Worm (Caenorhabditis elegans): Measurements from ENCODE around the gene F33D4.4.

The F33D4.4 gene

DNA sequence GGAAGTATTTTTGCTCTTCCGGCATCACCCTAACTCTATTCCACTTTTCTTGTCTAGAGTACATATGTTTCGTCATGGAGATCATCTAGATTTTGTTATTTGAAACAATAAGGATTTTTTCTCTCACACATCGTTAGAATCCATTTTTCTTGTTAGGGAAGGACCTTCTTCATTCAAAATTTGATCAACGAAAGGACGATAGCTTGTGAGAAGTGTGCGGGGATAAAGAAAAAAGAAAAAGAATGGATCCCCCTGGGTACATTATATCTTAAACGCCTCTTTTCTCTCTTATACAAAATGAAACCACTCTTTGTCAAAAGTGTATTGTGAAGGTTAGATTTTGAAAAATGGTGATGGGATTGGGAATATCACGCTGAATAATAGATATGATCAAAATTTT lies 45.1 kb downstream of the F33D4.4 start:
- TF ChIP-seq lim-6 (tag; optimal IDR thresholded peaks at IDR 0.05) (no peak), unc-42 (tag; optimal IDR thresholded peaks at IDR 0.05) (peak; percentile 27)

DNA sequence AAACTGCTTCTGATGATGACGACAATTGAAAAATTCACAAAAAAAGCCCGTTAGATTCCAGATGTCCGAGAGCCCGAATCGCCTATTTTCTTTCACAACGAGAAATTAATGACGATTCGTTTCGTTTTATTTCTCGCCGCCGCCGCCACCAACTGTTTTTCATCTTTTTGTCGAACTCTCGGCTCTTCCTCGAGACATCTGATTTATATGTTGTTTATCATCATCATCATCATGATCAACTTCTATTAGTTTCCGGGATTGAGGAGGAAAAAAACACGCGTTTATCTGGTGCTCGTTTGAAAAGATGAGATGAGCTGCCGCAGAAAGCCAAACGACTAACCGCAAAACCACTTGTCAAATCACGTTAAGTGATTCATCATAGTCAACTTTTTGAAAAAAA lies 47.2 kb downstream of the F33D4.4 start:
- TF ChIP-seq ref-2 (tag; optimal IDR thresholded peaks at IDR 0.05) (no peak), ceh-30 (tag; optimal IDR thresholded peaks at IDR 0.05) (no peak), madf-2 (tag; optimal IDR thresholded peaks at IDR 0.05) (no peak), rnt-1 (tag; optimal IDR thresholded peaks at IDR 0.05) (peak; percentile 35)

DNA sequence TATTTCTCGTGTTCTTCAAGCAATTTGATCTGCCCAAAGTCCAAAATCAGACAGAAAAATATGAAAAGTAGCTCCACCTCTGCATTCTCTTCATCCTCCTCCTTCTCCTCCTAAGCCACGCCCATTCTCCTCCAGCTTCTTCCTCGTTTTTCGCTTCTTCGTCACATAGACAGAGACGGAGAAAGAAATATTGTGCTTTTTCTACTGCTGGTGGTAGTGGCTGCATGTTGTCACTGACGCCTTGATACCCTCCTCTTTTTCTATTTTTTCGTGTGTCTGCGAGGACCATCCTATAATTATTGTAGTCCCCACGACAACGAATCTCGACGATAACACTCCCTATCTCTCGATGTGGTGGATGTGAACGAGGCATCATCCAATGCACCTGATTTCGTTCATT lies 48.1 kb downstream of the F33D4.4 start, which contains the start of gene C08G9.1:
TSS of gene C08G9.1 (plus strand) at position 175 of the 400 bp plus-strand sequence.
- TF ChIP-seq ztf-16 (tag; optimal IDR thresholded peaks at IDR 0.05) (no peak), F13H6.1 (tag; optimal IDR thresholded peaks at IDR 0.05) (no peak), ceh-18 (tag; optimal IDR thresholded peaks at IDR 0.05) (peak; percentile 19), C08G9.2 (tag; optimal IDR thresholded peaks at IDR 0.05) (peak; percentile 56), elt-2 (tag; optimal IDR thresholded peaks at IDR 0.05) (no peak)

DNA sequence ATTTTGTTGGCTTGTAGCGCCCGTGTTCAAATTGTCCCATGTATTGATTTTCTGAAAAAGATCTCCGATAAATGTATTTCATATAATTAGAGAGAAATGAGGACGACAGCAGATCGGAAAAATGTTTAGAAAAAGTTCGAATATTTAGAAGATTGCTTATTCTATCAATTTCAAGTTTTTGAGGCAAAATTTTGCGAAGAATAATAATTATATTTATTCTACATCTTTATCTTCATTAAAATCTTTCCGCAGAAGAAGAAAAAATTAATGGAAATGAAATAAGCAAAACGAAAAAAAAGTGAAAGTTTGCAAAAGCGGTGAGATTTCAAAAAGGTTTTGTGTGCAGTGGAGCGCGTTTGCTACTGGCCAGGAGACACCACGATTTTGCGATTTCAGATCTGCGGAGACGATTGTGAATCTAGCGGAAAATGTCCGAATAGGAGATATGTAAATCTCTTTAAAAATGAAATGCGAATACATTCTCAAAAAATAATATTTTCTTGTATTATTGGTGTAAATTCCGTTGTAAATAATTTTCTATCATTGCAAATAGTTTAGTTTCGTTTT lies 52.4 kb downstream of the F33D4.4 start, which contains the start of gene nrde-4:
TSS of gene nrde-4 (minus strand) at position 51 of the 567 bp plus-strand sequence.
- TF ChIP-seq gmeb-2 (tag; optimal IDR thresholded peaks at IDR 0.05) = no peak
- peak; percentile 24 for TF ChIP-seq unc-86 (tag; optimal IDR thresholded peaks at IDR 0.05)
- peak; percentile 52 for TF ChIP-seq nfya-1 (tag; optimal IDR thresholded peaks at IDR 0.05)
- TF ChIP-seq unc-55 (GFP tag; optimal IDR thresholded peaks at IDR 0.05) = no peak
- TF ChIP-seq pqm-1 (tag; optimal IDR thresholded peaks at IDR 0.05) = no peak
- TF ChIP-seq ceh-45 (GFP tag; IDR thresholded peaks at IDR 0.05) = no peak
- no peak for TF ChIP-seq ceh-24 (tag; optimal IDR thresholded peaks at IDR 0.05)
- peak; percentile 58 for TF ChIP-seq ceh-2 (tag; optimal IDR thresholded peaks at IDR 0.05)
- TF ChIP-seq elt-2 (tag; optimal IDR thresholded peaks at IDR 0.05) = peak; percentile 43
- TF ChIP-seq pag-3 (tag; optimal IDR thresholded peaks at IDR 0.05; ENCODE audit: borderline replicate concordance) = peak; percentile 33
- TF ChIP-seq ceh-34 (tag; optimal IDR thresholded peaks at IDR 0.05) = peak; percentile 54
- no peak for TF ChIP-seq ceh-48 (tag; optimal IDR thresholded peaks at IDR 0.05)
- peak; percentile 15 for TF ChIP-seq F13H6.1 (tag; optimal IDR thresholded peaks at IDR 0.05)
- no peak for TF ChIP-seq sox-4 (tag; optimal IDR thresholded peaks at IDR 0.05)
- no peak for TF ChIP-seq lin-11 (tag; optimal IDR thresholded peaks at IDR 0.05)
- no peak for TF ChIP-seq pha-4 (tag; optimal IDR thresholded peaks at IDR 0.05)
- no peak for TF ChIP-seq K02D7.2 (tag; optimal IDR thresholded peaks at IDR 0.05)
- TF ChIP-seq hlh-30 (tag; optimal IDR thresholded peaks at IDR 0.05; ENCODE audit: insufficient read depth) = no peak
- no peak for TF ChIP-seq T23F11.4 (GFP tag; optimal IDR thresholded peaks at IDR 0.05)
- no peak for TF ChIP-seq fkh-10 (GFP tag; optimal IDR thresholded peaks at IDR 0.05)
- TF ChIP-seq sdc-2 (tag; optimal IDR thresholded peaks at IDR 0.05) = no peak
- TF ChIP-seq ceh-9 (tag; optimal IDR thresholded peaks at IDR 0.05) = no peak
- TF ChIP-seq hlh-13 (GFP tag; optimal IDR thresholded peaks at IDR 0.05) = no peak
- TF ChIP-seq ceh-6 (GFP tag; optimal IDR thresholded peaks at IDR 0.05) = no peak
- peak; percentile 19 for TF ChIP-seq ceh-18 (tag; optimal IDR thresholded peaks at IDR 0.05)
- peak; percentile 100 for TF ChIP-seq C08G9.2 (tag; optimal IDR thresholded peaks at IDR 0.05)
- TF ChIP-seq npax-4 (tag; optimal IDR thresholded peaks at IDR 0.05) = no peak
- TF ChIP-seq unc-3 (GFP tag; conservative IDR thresholded peaks at IDR 0.05) = no peak
- TF ChIP-seq unc-3 (tag; optimal IDR thresholded peaks at IDR 0.05) = no peak
- TF ChIP-seq ahr-1 (tag; optimal IDR thresholded peaks at IDR 0.05) = peak; percentile 58
- TF ChIP-seq tbx-2 (tag; optimal IDR thresholded peaks at IDR 0.05) = peak; percentile 89
- TF ChIP-seq hlh-6 (tag; optimal IDR thresholded peaks at IDR 0.05) = no peak
- no peak for TF ChIP-seq ztf-16 (tag; optimal IDR thresholded peaks at IDR 0.05)
- TF ChIP-seq sox-2 (GFP tag; IDR thresholded peaks at IDR 0.05) = no peak
- no peak for TF ChIP-seq pros-1 (tag; optimal IDR thresholded peaks at IDR 0.05)
- TF ChIP-seq ceh-31 (tag; optimal IDR thresholded peaks at IDR 0.05) = peak; percentile 91
- no peak for TF ChIP-seq fkh-6 (tag; optimal IDR thresholded peaks at IDR 0.05)
- no peak for TF ChIP-seq K09A11.1 (tag; optimal IDR thresholded peaks at IDR 0.05; ENCODE audit: insufficient read depth)
- TF ChIP-seq pat-9 (tag; optimal IDR thresholded peaks at IDR 0.05) = no peak
- TF ChIP-seq ttx-3 (tag; optimal IDR thresholded peaks at IDR 0.05) = no peak
